Fruit fly (Drosophila melanogaster): ENCODE data around the gene eIF5B.

Gene eIF5B

dm6 chr3L:3394854-3395723 is 65.7 kb downstream of the eIF5B start (continued):
- TF ChIP-seq B-H2 (GFP tag; optimal IDR thresholded peaks at IDR 0.05): no peak
- peak; percentile 87 for TF ChIP-seq CG14441 (GFP tag; IDR thresholded peaks at IDR 0.05)
- TF ChIP-seq CG13894 (tag; optimal IDR thresholded peaks at IDR 0.05): no peak
- TF ChIP-seq az2 (GFP tag; optimal IDR thresholded peaks at IDR 0.05): peak; percentile 95
- peak; percentile 96 to 98 for TF ChIP-seq chif (GFP tag; optimal IDR thresholded peaks at IDR 0.05)
- TF ChIP-seq E2f2 (GFP tag; IDR thresholded peaks at IDR 0.05): peak; percentile 72; the same call in 1 of the 2 replicates
- TF ChIP-seq Drgx (GFP tag; IDR thresholded peaks at IDR 0.05): peak; percentile 81
- TF ChIP-seq ems (GFP tag; optimal IDR thresholded peaks at IDR 0.05): peak; percentile 81
- peak; percentile 72 for TF ChIP-seq HHEX (GFP tag; optimal IDR thresholded peaks at IDR 0.05)
- TF ChIP-seq CG18011 (GFP tag; optimal IDR thresholded peaks at IDR 0.05): peak; percentile 46
- no peak for TF ChIP-seq Doc3 (GFP tag; IDR thresholded peaks at IDR 0.05; ENCODE audit: partially characterized antibody)
- TF ChIP-seq sisA (GFP tag; IDR thresholded peaks at IDR 0.05): peak; percentile 88
- peak; percentile 93 for TF ChIP-seq CG10209 (GFP tag; optimal IDR thresholded peaks at IDR 0.05)
- TF ChIP-seq Eip74EF (GFP tag; optimal IDR thresholded peaks at IDR 0.05): peak in 1 of 2 experiments; percentile 86
- no peak for TF ChIP-seq Dip3 (GFP tag; optimal IDR thresholded peaks at IDR 0.05)
- TF ChIP-seq CG16863 (GFP tag; optimal IDR thresholded peaks at IDR 0.05): peak; percentile 93
- TF ChIP-seq CG32767 (GFP tag; IDR thresholded peaks at IDR 0.05): peak; percentile 83
- peak; percentile 99 for TF ChIP-seq zf30C (GFP tag; optimal IDR thresholded peaks at IDR 0.05)
- TF ChIP-seq Camta (GFP tag; optimal IDR thresholded peaks at IDR 0.05): peak; percentile 94
- TF ChIP-seq nmo (GFP tag; optimal IDR thresholded peaks at IDR 0.05): peak; percentile 98
- peak; percentile 92 for TF ChIP-seq twi (tag; optimal IDR thresholded peaks at IDR 0.05)
- TF ChIP-seq CG5953 (GFP tag; IDR thresholded peaks at IDR 0.05): peak; percentile 91
- peak; percentile 82 for TF ChIP-seq CG3407 (GFP tag; optimal IDR thresholded peaks at IDR 0.05)
- no peak for TF ChIP-seq Poxn (GFP tag; IDR thresholded peaks at IDR 0.05)
- TF ChIP-seq CG1602 (GFP tag; optimal IDR thresholded peaks at IDR 0.05): peak; percentile 96
- no peak for TF ChIP-seq HLHmδ (GFP tag; optimal IDR thresholded peaks at IDR 0.05)
- TF ChIP-seq Side (GFP tag; optimal IDR thresholded peaks at IDR 0.05): peak; percentile 76
- TF ChIP-seq CkIIα-i1 (GFP tag; IDR thresholded peaks at IDR 0.05): no peak
- TF ChIP-seq sug (tag; optimal IDR thresholded peaks at IDR 0.05): no peak
- peak; percentile 91 for TF ChIP-seq Sox102F (GFP tag; optimal IDR thresholded peaks at IDR 0.05)
- peak; percentile 73 for TF ChIP-seq da (GFP tag; optimal IDR thresholded peaks at IDR 0.05)
- peak; percentile 49 for TF ChIP-seq CG14014 (GFP tag; IDR thresholded peaks at IDR 0.05)
- TF ChIP-seq CG18619 (GFP tag; optimal IDR thresholded peaks at IDR 0.05): peak; percentile 84
- TF ChIP-seq CG8388 (GFP tag; optimal IDR thresholded peaks at IDR 0.05): peak; percentile 91
- no peak for TF ChIP-seq CG3281 (GFP tag; optimal IDR thresholded peaks at IDR 0.05)
- peak; percentile 82 for TF ChIP-seq CG2678 (tag; optimal IDR thresholded peaks at IDR 0.05)
- TF ChIP-seq toy (GFP tag; IDR thresholded peaks at IDR 0.05): peak; percentile 44; the same call in 1 of the 2 replicates
- TF ChIP-seq bab2 (GFP tag; optimal IDR thresholded peaks at IDR 0.05): peak; percentile 81
- TF ChIP-seq CG3163 (GFP tag; optimal IDR thresholded peaks at IDR 0.05): peak; percentile 72
- peak; percentile 93 for TF ChIP-seq CG33213 (GFP tag; optimal IDR thresholded peaks at IDR 0.05)
- no peak for TF ChIP-seq abd-A (tag; optimal IDR thresholded peaks at IDR 0.05)
- peak; percentile 90 for TF ChIP-seq lmd (GFP tag; IDR thresholded peaks at IDR 0.05)
- peak; percentile 96 for TF ChIP-seq CG17361 (GFP tag; IDR thresholded peaks at IDR 0.05)
- 0 out of 2 replicates have a peak, but pooled peaks have one; percentile 40 for TF ChIP-seq Lim3 (GFP tag; IDR thresholded peaks at IDR 0.05)
- TF ChIP-seq CG3726 (GFP tag; IDR thresholded peaks at IDR 0.05): peak; percentile 91
- TF ChIP-seq CG10543 (GFP tag; optimal IDR thresholded peaks at IDR 0.05): no peak
- peak; percentile 80 for TF ChIP-seq CG12942 (GFP tag; optimal IDR thresholded peaks at IDR 0.05)
- TF ChIP-seq Oli (tag; optimal IDR thresholded peaks at IDR 0.05): peak; percentile 94
- TF ChIP-seq CG1529 (GFP tag; optimal IDR thresholded peaks at IDR 0.05): peak; percentile 95
